Worm (Caenorhabditis elegans) whole organism, L4 larva: ENCODE results near the gene msp-77.

ENCODE experiments used
- F26F4.8 ChIP-seq: fragments of 200-800 bp; sonication (Bioruptor generic); conservative IDR thresholded peaks from 2 replicates; pipeline ENCODE4 v1.3.6; 2022; ENCODE audit warnings: missing genetic modification characterization, missing compliant biosample characterization
- F49E8.2 ChIP-seq: sonication (generic microtip); optimal IDR thresholded peaks from 2 replicates; lab custom pipeline; 2016; ENCODE audit warnings: missing compliant biosample characterization, mild to moderate bottlenecking, missing genetic modification characterization, borderline replicate concordance
- R02D3.7 ChIP-seq: fragments of 150-350 bp; sonication (generic microtip); optimal IDR thresholded peaks from 3 replicates; lab custom pipeline; 2014; ENCODE audit warnings: missing biosample characterization, missing genetic modification characterization
- T20F7.1 ChIP-seq: fragments of 200-800 bp; sonication (Bioruptor generic); optimal IDR thresholded peaks from 2 replicates; lab custom pipeline; 2018; ENCODE audit warnings: mild to moderate bottlenecking, missing genetic modification characterization, missing compliant biosample characterization
- aha-1 ChIP-seq: fragments of 150-350 bp; peaks from one replicate; lab custom pipeline; 2014; ENCODE audit warnings: missing biosample characterization, missing genetic modification characterization
- ceh-20 ChIP-seq: fragments of 200-800 bp; sonication (Bioruptor generic); IDR thresholded peaks from 2 replicates; pipeline ENCODE4 v1.3.6; 2022; ENCODE audit warnings: missing genetic modification reagents, missing genetic modification characterization, missing compliant biosample characterization
- ces-1 ChIP-seq: fragments of 150-350 bp; sonication (generic microtip); optimal IDR thresholded peaks from 4 replicates; lab custom pipeline; 2014; ENCODE audit warnings: missing biosample characterization, missing genetic modification reagents, missing genetic modification characterization
- cey-2 ChIP-seq: sonication (generic microtip); optimal IDR thresholded peaks from 3 replicates; lab custom pipeline; 2017; ENCODE audit warnings: missing genetic modification characterization, mild to moderate bottlenecking, missing compliant biosample characterization, antibody characterized with exemption, borderline replicate concordance; ENCODE audit not compliant: insufficient read depth
- dmd-6 ChIP-seq: fragments of 200-800 bp; sonication (Bioruptor generic); IDR thresholded peaks from 2 replicates; pipeline ENCODE4 v1.3.6; 2022; ENCODE audit warnings: missing genetic modification reagents, missing genetic modification characterization, missing compliant biosample characterization
- dpl-1 ChIP-seq: fragments of 150-350 bp; optimal IDR thresholded peaks from 2 replicates; lab custom pipeline; 2014; ENCODE audit warnings: missing biosample characterization, missing genetic modification reagents, missing genetic modification characterization
- duxl-1 ChIP-seq: sonication (generic microtip); optimal IDR thresholded peaks from 2 replicates; lab custom pipeline; 2016; ENCODE audit warnings: mild to moderate bottlenecking, missing genetic modification characterization, moderate library complexity, missing compliant biosample characterization; ENCODE audit not compliant: poor library complexity
- dve-1 ChIP-seq: sonication (generic microtip); optimal IDR thresholded peaks from 2 replicates; lab custom pipeline; 2017; ENCODE audit warnings: antibody characterized with exemption, mild to moderate bottlenecking, missing genetic modification characterization, missing compliant biosample characterization; ENCODE audit not compliant: insufficient read depth
- gei-8 ChIP-seq: fragments of 200-800 bp; sonication (Bioruptor generic); optimal IDR thresholded peaks from 2 replicates; lab custom pipeline; 2018; ENCODE audit warnings: mild to moderate bottlenecking, missing genetic modification characterization, missing compliant biosample characterization
- hlh-11 ChIP-seq: fragments of 200-800 bp; sonication (Bioruptor generic); optimal IDR thresholded peaks from 2 replicates; lab custom pipeline; 2018; ENCODE audit warnings: mild to moderate bottlenecking, missing genetic modification characterization, missing compliant biosample characterization
- hlh-30 ChIP-seq: sonication (generic microtip); optimal IDR thresholded peaks from 2 replicates; lab custom pipeline; 2017; ENCODE audit warnings: antibody characterized with exemption, mild to moderate bottlenecking, missing genetic modification characterization, missing compliant biosample characterization; ENCODE audit not compliant: insufficient read depth
- lim-7 ChIP-seq: fragments of 200-800 bp; sonication (Bioruptor generic); IDR thresholded peaks from 2 replicates; pipeline ENCODE4 v1.3.6; 2022; ENCODE audit warnings: missing genetic modification characterization, missing compliant biosample characterization
- lin-1 ChIP-seq: fragments of 200-800 bp; sonication (Bioruptor generic); IDR thresholded peaks from 2 replicates; pipeline ENCODE4 v1.3.6; 2022; ENCODE audit warnings: missing genetic modification reagents, missing genetic modification characterization, missing compliant biosample characterization
- lir-3 ChIP-seq: sonication (generic microtip); optimal IDR thresholded peaks from 2 replicates; lab custom pipeline; 2016; ENCODE audit warnings: mild to moderate bottlenecking, missing genetic modification characterization, missing compliant biosample characterization
- lsy-2 ChIP-seq, 2 experiments: fragments of 150-350 bp in 1 of 2; sonication (generic microtip) in 1 of 2; optimal IDR thresholded peaks; 2 replicates each; lab custom pipeline; 2014 to 2017; ENCODE audit warnings: missing biosample characterization in 2 of 2, missing genetic modification characterization in 2 of 2
- mdl-1 ChIP-seq, 2 experiments: fragments of 150-350 bp in 1 of 2; sonication (generic microtip) in 1 of 2; optimal IDR thresholded peaks; 2 replicates each; lab custom pipeline; 2014 to 2017; ENCODE audit warnings: missing biosample characterization in 2 of 2, missing genetic modification characterization in 2 of 2
- mdt-29 ChIP-seq: fragments of 200-800 bp; sonication (Bioruptor generic); IDR thresholded peaks from 2 replicates; pipeline ENCODE4 v1.3.6; 2022; ENCODE audit warnings: missing genetic modification reagents, missing genetic modification characterization, missing compliant biosample characterization
- mep-1 ChIP-seq: fragments of 150-350 bp; sonication (generic microtip); optimal IDR thresholded peaks from 3 replicates; lab custom pipeline; 2014; ENCODE audit warnings: missing biosample characterization, missing genetic modification characterization
- mes-2 ChIP-seq: sonication (generic microtip); optimal IDR thresholded peaks from 2 replicates; lab custom pipeline; 2016; ENCODE audit warnings: missing genotype, mild to moderate bottlenecking, missing genetic modification characterization, missing compliant biosample characterization; ENCODE audit not compliant: poor library complexity, severe bottlenecking
- mxl-3 ChIP-seq: fragments of 200-800 bp; sonication (Bioruptor generic); optimal IDR thresholded peaks from 2 replicates; lab custom pipeline; 2018; ENCODE audit warnings: mild to moderate bottlenecking, missing genetic modification characterization, missing compliant biosample characterization
- nhr-10 ChIP-seq: fragments of 150-350 bp; optimal IDR thresholded peaks from 2 replicates; lab custom pipeline; 2014; ENCODE audit warnings: missing biosample characterization, missing genetic modification characterization
- nhr-102 ChIP-seq: sonication (generic microtip); optimal IDR thresholded peaks from 2 replicates; lab custom pipeline; 2016; ENCODE audit warnings: mild to moderate bottlenecking, missing genetic modification characterization, moderate library complexity, missing compliant biosample characterization
- nhr-11 ChIP-seq: fragments of 150-350 bp; optimal IDR thresholded peaks from 2 replicates; lab custom pipeline; 2014; ENCODE audit warnings: missing biosample characterization, missing genetic modification characterization
- nhr-25 ChIP-seq: sonication (generic microtip); optimal IDR thresholded peaks from 2 replicates; lab custom pipeline; 2017; ENCODE audit warnings: missing genetic modification characterization, mild to moderate bottlenecking, missing compliant biosample characterization, antibody characterized with exemption, moderate library complexity, borderline replicate concordance; ENCODE audit not compliant: insufficient read depth
- nhr-28 ChIP-seq: fragments of 150-350 bp; optimal IDR thresholded peaks from 2 replicates; lab custom pipeline; 2014; ENCODE audit warnings: missing biosample characterization, missing genetic modification characterization
- nhr-42 ChIP-seq: fragments of 200-800 bp; sonication (Bioruptor generic); IDR thresholded peaks from 2 replicates; pipeline ENCODE4 v1.3.6; 2022; ENCODE audit warnings: missing genetic modification characterization, missing compliant biosample characterization
- nhr-48 ChIP-seq: sonication (generic microtip); optimal IDR thresholded peaks from 2 replicates; lab custom pipeline; 2016; ENCODE audit warnings: mild to moderate bottlenecking, missing genetic modification characterization, missing compliant biosample characterization
- nhr-77 ChIP-seq: fragments of 150-350 bp; optimal IDR thresholded peaks from 2 replicates; lab custom pipeline; 2014; ENCODE audit warnings: missing biosample characterization, missing genetic modification characterization
- tra-1 ChIP-seq: fragments of 200-800 bp; sonication (Bioruptor generic); IDR thresholded peaks from 2 replicates; pipeline ENCODE4 v1.3.6; 2022; ENCODE audit warnings: missing genetic modification reagents, missing genetic modification characterization, missing compliant biosample characterization
- unc-62 ChIP-seq, 3 experiments: fragments of 150-350 bp in 1 of 3; sonication (generic microtip); optimal IDR thresholded peaks in 2 of 3; peaks in 1 of 3; 1 replicate in 1 of 3; 2 replicates in 2 of 3; lab custom pipeline; 2014 to 2017; ENCODE audit warnings: missing biosample characterization in 3 of 3, missing genetic modification characterization in 3 of 3, missing genetic modification reagents in 3 of 3, missing genotype in 1 of 3
- zfp-2 ChIP-seq: sonication (generic microtip); optimal IDR thresholded peaks from 2 replicates; lab custom pipeline; 2016; ENCODE audit warnings: mild to moderate bottlenecking, missing genetic modification characterization, missing compliant biosample characterization

msp-77 gene

ce11 chrIV:9863817-9864216, 30.6 kb upstream of the msp-77 start, which contains the start of gene K07F5.16:
K07F5.16 (plus strand) TSS chrIV:9864117.
- TF ChIP-seq zfp-2 (tag; lab: Kevin White, UChicago) (no peak), F49E8.2 (tag; lab: Kevin White, UChicago) (no peak)

ce11 chrIV:9864778-9865177, 29.7 kb upstream of the msp-77 start, which contains the start of the genes K07F5.15 and K07F5.22:
K07F5.15 (plus strand) TSS chrIV:9865078.
K07F5.22 (plus strand) TSS chrIV:9865078.
- TF ChIP-seq mdt-29 (no peak), F26F4.8 (GFP tag; lab: Robert Waterston, UW) (no peak), R02D3.7 (no peak)

ce11 chrIV:9866865-9867264, 27.6 kb upstream of the msp-77 start:
- TF ChIP-seq nhr-28 (peak; percentile 86), F49E8.2 (tag; lab: Kevin White, UChicago) (no peak)

DNA sequence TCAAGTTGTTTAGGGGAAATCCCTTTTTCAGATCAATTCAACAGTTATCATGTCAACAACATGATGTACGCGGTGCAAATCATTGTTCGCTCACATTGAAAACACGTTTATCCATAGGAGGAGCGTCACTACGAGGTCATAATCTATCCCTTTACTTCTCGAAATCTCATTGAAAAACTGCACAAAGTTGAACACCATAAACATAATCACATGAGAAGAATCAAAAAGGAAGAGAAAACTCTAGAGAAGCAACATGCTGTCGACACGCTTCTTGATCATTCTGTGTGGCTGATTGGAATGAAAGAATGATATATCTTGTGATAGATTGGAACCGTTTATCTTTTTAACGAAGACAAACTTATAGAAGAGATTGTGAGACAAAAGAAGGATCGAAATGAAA, 26.5 kb upstream of the msp-77 start:
- TF ChIP-seq nhr-77 (tag; lab: Kevin White, UChicago) (peak; percentile 12), nhr-102 (tag; lab: Kevin White, UChicago) (peak; percentile 52), T20F7.1 (peak; percentile 29), dpl-1 (GFP tag; lab: Kevin White, UChicago) (peak; percentile 49), lsy-2 (tag; optimal IDR thresholded peaks at IDR 0.05; lab: Kevin White, UChicago) (peak; percentile 5 to 79), nhr-28 (peak; percentile 92), cey-2 (tag; lab: Kevin White, UChicago) (peak; percentile 94), nhr-42 (GFP tag; lab: Robert Waterston, UW) (no peak), gei-8 (GFP tag; lab: Kevin White, UChicago) (peak; percentile 75), zfp-2 (tag; lab: Kevin White, UChicago) (no peak), mes-2 (tag; lab: Kevin White, UChicago) (peak; percentile 41), mxl-3 (peak; percentile 86), mep-1 (tag; lab: Kevin White, UChicago) (peak; percentile 59), nhr-10 (tag; lab: Kevin White, UChicago) (peak; percentile 14), mdt-29 (peak; percentile 90), R02D3.7 (no peak), dmd-6 (peak; percentile 79), dve-1 (peak; percentile 6), tra-1 (peak; percentile 24; the same call in 1 of the 2 replicates), aha-1 (tag; lab: Kevin White, UChicago) (peak; percentile 92), ceh-20 (GFP tag; lab: Robert Waterston, UW) (peak; percentile 58; the same call in 1 of the 2 replicates), duxl-1 (peak; percentile 9), nhr-48 (tag; lab: Kevin White, UChicago) (peak; percentile 98), mdl-1 (tag; optimal IDR thresholded peaks at IDR 0.05; lab: Kevin White, UChicago) (peak in 1 of 2 experiments; percentile 72), ces-1 (GFP tag; lab: Kevin White, UChicago) (no peak), hlh-30 (peak; percentile 93), nhr-11 (tag; lab: Kevin White, UChicago) (peak; percentile 58), unc-62 (GFP tag; optimal IDR thresholded peaks at IDR 0.05 in 1 of 2; lab: Kevin White, UChicago) (peak in 1 of 2 experiments; percentile 98), unc-62 (tag; optimal IDR thresholded peaks at IDR 0.05; lab: Kevin White, UChicago) (no peak), lim-7 (GFP tag; lab: Robert Waterston, UW) (no peak), lin-1 (no peak), hlh-11 (peak; percentile 90), lir-3 (tag; lab: Kevin White, UChicago) (no peak), nhr-25 (tag; lab: Kevin White, UChicago) (peak; percentile 49)
